Fruit fly (Drosophila melanogaster): ENCODE results near the gene rtp.

The rtp gene

DNA sequence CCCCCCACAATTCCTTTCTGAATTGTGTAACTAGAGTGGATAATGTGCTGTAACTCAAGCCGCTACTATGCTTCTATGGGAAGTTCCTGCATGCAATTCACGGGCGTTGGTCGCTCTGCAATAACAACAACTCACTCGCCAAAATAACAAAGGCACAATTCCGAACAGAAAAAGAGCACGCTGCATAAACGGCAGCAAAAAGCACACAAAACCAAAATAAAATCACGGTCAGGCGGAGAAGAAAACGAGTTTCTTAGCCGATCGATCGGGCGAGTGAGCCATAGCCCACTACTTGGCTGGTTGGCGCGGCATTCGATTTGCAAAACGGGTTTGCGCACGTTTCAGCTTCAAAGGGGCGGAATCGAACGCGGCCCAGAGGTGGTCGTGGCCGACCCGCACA lies 23.8 kb downstream of the rtp start:
- no peak for TF ChIP-seq psq (GFP tag; optimal IDR thresholded peaks at IDR 0.05)
- TF ChIP-seq Rel (GFP tag; optimal IDR thresholded peaks at IDR 0.05) = no peak
- peak; percentile 32 for TF ChIP-seq Rel (tag; optimal IDR thresholded peaks at IDR 0.05)
- peak; percentile 21 for TF ChIP-seq Dif (GFP tag; optimal IDR thresholded peaks at IDR 0.05; ENCODE audit: partially characterized antibody)

DNA sequence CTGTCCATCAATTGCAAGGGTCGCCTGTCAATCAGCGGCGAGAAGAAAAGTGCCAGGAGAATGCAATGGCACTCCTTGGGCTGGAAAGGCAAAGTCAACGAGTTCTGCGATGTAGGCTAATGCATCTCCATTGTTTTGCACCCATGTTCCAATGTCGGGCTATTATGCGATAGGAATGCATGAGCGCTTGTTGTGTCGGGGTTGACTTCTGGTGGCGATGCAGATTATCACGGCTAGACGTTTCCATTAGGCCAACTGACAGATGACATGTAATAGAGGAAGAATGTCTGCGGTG lies 24.4 kb downstream of the rtp start:
- TF ChIP-seq tai (GFP tag; optimal IDR thresholded peaks at IDR 0.05) = no peak
- TF ChIP-seq GATAd (GFP tag; optimal IDR thresholded peaks at IDR 0.05) = no peak
- no peak for TF ChIP-seq Hr78 (GFP tag; optimal IDR thresholded peaks at IDR 0.05)
- no peak for TF ChIP-seq dmrt93B (GFP tag; optimal IDR thresholded peaks at IDR 0.05)
- no peak for TF ChIP-seq dl (GFP tag; optimal IDR thresholded peaks at IDR 0.05; ENCODE audit: insufficient read depth in 1 of 2, partially characterized antibody in 2 of 2)
- no peak for TF ChIP-seq Mio (GFP tag; optimal IDR thresholded peaks at IDR 0.05)
- no peak for TF ChIP-seq ey (GFP tag; optimal IDR thresholded peaks at IDR 0.05)
- no peak for TF ChIP-seq N (GFP tag; optimal IDR thresholded peaks at IDR 0.05)
- TF ChIP-seq CrebA (GFP tag; optimal IDR thresholded peaks at IDR 0.05; ENCODE audit: borderline replicate concordance) = no peak
- TF ChIP-seq Hnf4 (GFP tag; optimal IDR thresholded peaks at IDR 0.05) = no peak
- TF ChIP-seq Rel (GFP tag; optimal IDR thresholded peaks at IDR 0.05) = no peak
- TF ChIP-seq Rel (tag; optimal IDR thresholded peaks at IDR 0.05) = no peak
- TF ChIP-seq Vsx2 (GFP tag; optimal IDR thresholded peaks at IDR 0.05; ENCODE audit: partially characterized antibody) = no peak
- no peak for TF ChIP-seq br (GFP tag; optimal IDR thresholded peaks at IDR 0.05)
- no peak for TF ChIP-seq jim (GFP tag; optimal IDR thresholded peaks at IDR 0.05)
- no peak for TF ChIP-seq OdsH (GFP tag; optimal IDR thresholded peaks at IDR 0.05)
- no peak for TF ChIP-seq psq (GFP tag; optimal IDR thresholded peaks at IDR 0.05)
- TF ChIP-seq pan (optimal IDR thresholded peaks at IDR 0.05) = no peak
- no peak for TF ChIP-seq foxo (GFP tag; optimal IDR thresholded peaks at IDR 0.05)
- no peak for TF ChIP-seq HLH106 (tag; optimal IDR thresholded peaks at IDR 0.05)
- TF ChIP-seq usp (GFP tag; optimal IDR thresholded peaks at IDR 0.05) = no peak

DNA sequence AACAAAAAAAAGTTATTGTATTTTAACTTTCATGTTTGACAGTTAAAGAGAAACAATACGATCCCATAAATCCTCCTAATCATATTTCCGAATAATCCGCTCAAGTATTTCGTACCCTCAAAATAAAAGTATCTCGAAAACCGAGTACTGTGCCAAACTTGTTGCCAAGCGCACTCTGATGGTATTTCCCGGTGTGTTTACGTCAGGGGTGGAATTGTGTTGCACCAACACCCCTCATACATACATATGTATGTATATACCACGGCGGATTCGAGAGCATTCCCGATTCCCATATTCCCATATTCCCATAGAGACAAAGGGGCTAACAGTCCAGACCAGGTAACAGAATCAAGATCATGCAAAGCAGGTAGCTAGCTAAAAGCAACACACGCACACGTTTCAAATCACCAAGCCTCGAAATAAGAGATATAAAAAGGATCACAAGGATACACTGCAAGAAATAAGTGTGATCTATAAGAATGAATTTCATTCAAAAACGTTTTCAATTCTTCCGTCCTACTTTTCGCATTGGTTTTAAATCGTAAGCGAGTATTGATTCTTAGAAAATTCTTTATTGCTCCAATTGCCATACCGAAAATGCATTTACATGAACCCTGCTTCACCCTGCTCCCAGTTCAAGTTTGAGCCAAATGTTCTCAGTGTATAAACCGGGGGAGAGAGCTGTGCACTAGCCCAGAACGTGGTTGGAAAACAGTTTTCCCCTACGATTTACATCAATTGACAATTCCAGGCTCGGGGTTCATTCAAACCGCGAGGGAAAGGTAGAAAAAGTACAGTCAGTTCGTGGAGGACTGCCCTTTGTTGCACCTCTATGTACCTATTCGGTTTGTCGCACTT lies 25.0 kb downstream of the rtp start:
- no peak for TF ChIP-seq Abd-B (GFP tag; optimal IDR thresholded peaks at IDR 0.05)
- TF ChIP-seq CrebA (GFP tag; optimal IDR thresholded peaks at IDR 0.05; ENCODE audit: borderline replicate concordance) = no peak
- peak; percentile 14 for TF ChIP-seq ey (GFP tag; optimal IDR thresholded peaks at IDR 0.05)
- TF ChIP-seq Hr83 (GFP tag; optimal IDR thresholded peaks at IDR 0.05; ENCODE audit: poor library complexity, severe bottlenecking) = no peak
- TF ChIP-seq Dfd (GFP tag; optimal IDR thresholded peaks at IDR 0.05) = no peak
- no peak for TF ChIP-seq CG32264 (GFP tag; optimal IDR thresholded peaks at IDR 0.05)
- peak; percentile 34 for TF ChIP-seq h (GFP tag; optimal IDR thresholded peaks at IDR 0.05)
- no peak for TF ChIP-seq sage (GFP tag; optimal IDR thresholded peaks at IDR 0.05)
- TF ChIP-seq Vsx2 (GFP tag; optimal IDR thresholded peaks at IDR 0.05; ENCODE audit: partially characterized antibody) = no peak
- no peak for TF ChIP-seq Hr78 (GFP tag; optimal IDR thresholded peaks at IDR 0.05)
- TF ChIP-seq Sp1 (GFP tag; optimal IDR thresholded peaks at IDR 0.05) = peak; percentile 16
- TF ChIP-seq sv (GFP tag; optimal IDR thresholded peaks at IDR 0.05) = peak; percentile 50
- TF ChIP-seq psq (GFP tag; optimal IDR thresholded peaks at IDR 0.05) = no peak
- TF ChIP-seq Dif (GFP tag; optimal IDR thresholded peaks at IDR 0.05; ENCODE audit: partially characterized antibody) = no peak
- TF ChIP-seq pan (optimal IDR thresholded peaks at IDR 0.05) = no peak
- TF ChIP-seq OdsH (GFP tag; optimal IDR thresholded peaks at IDR 0.05) = peak; percentile 19
- no peak for TF ChIP-seq br (GFP tag; optimal IDR thresholded peaks at IDR 0.05)
- no peak for TF ChIP-seq Jra (GFP tag; optimal IDR thresholded peaks at IDR 0.05)
- peak; percentile 48 for TF ChIP-seq fru (GFP tag; optimal IDR thresholded peaks at IDR 0.05)
- no peak for TF ChIP-seq N (GFP tag; optimal IDR thresholded peaks at IDR 0.05)
- TF ChIP-seq foxo (GFP tag; optimal IDR thresholded peaks at IDR 0.05) = peak in 1 of 2 experiments; percentile 66
- TF ChIP-seq Hnf4 (GFP tag; optimal IDR thresholded peaks at IDR 0.05) = no peak
- no peak for TF ChIP-seq Rel (GFP tag; optimal IDR thresholded peaks at IDR 0.05)
- no peak for TF ChIP-seq Rel (tag; optimal IDR thresholded peaks at IDR 0.05)
- TF ChIP-seq dl (GFP tag; optimal IDR thresholded peaks at IDR 0.05; ENCODE audit: insufficient read depth in 1 of 2, partially characterized antibody in 2 of 2) = no peak
- no peak for TF ChIP-seq dsf (GFP tag; optimal IDR thresholded peaks at IDR 0.05; ENCODE audit: borderline replicate concordance)
- no peak for TF ChIP-seq HLH106 (tag; optimal IDR thresholded peaks at IDR 0.05)
- no peak for TF ChIP-seq CG9705 (GFP tag; optimal IDR thresholded peaks at IDR 0.05)
- no peak for TF ChIP-seq woc (GFP tag; optimal IDR thresholded peaks at IDR 0.05)
- TF ChIP-seq Myc (optimal IDR thresholded peaks at IDR 0.05) = no peak

All from whole organism, wandering third instar larva.